Worm (Caenorhabditis elegans) whole organism, L4/young adult: Measurements from ENCODE around the gene ZC374.2.

Experiments used
- W03F9.2 ChIP-seq: fragments of 150-350 bp; optimal IDR thresholded peaks from 2 replicates; lab custom pipeline; 2014; ENCODE audit warnings: missing biosample characterization, missing genetic modification characterization
- dao-5 ChIP-seq: sonication (generic microtip); optimal IDR thresholded peaks from 2 replicates; lab custom pipeline; 2016; ENCODE audit warnings: missing genotype, missing genetic modification characterization, moderate library complexity, missing compliant biosample characterization
- him-1 ChIP-seq: sonication (generic microtip); optimal IDR thresholded peaks from 2 replicates; lab custom pipeline; 2016; ENCODE audit warnings: missing genotype, missing genetic modification reagents, missing genetic modification characterization, missing compliant biosample characterization

- TF ChIP-seq W03F9.2 (tag; lab: Kevin White, UChicago) = no peak
- no peak for TF ChIP-seq dao-5 (tag; lab: Kevin White, UChicago)
- no peak for TF ChIP-seq him-1 (tag; lab: Kevin White, UChicago)
Measured at ce11 chrX:10074988-10075387, 27.8 kb upstream of the ZC374.2 start, which contains the start of gene dao-4.
